Worm (Caenorhabditis elegans) whole organism, early embryonic: Measurements from ENCODE around the gene sgk-1.

ENCODE experiments used
- B0310.2 ChIP-seq: sonication (generic microtip); optimal IDR thresholded peaks from 2 replicates; lab custom pipeline; 2016; ENCODE audit warnings: mild to moderate bottlenecking, missing genetic modification characterization, missing compliant biosample characterization
- F13C5.2 ChIP-seq: sonication (generic microtip); optimal IDR thresholded peaks from 2 replicates; lab custom pipeline; 2017; ENCODE audit warnings: mild to moderate bottlenecking, missing genetic modification characterization, inconsistent platforms, missing compliant biosample characterization
- aly-1 ChIP-seq: sonication (generic microtip); optimal IDR thresholded peaks from 2 replicates; lab custom pipeline; 2016; ENCODE audit warnings: missing genetic modification characterization, missing compliant biosample characterization
- ama-1 ChIP-seq: fragments of 150-350 bp; optimal IDR thresholded peaks from 2 replicates; lab custom pipeline; 2014
- ceh-13 ChIP-seq: fragments of 200-800 bp; sonication (Bioruptor generic); optimal IDR thresholded peaks from 2 replicates; lab custom pipeline; 2018; ENCODE audit warnings: mild to moderate bottlenecking, missing genetic modification characterization, missing compliant biosample characterization
- ceh-36 ChIP-seq: sonication (generic microtip); optimal IDR thresholded peaks from 2 replicates; lab custom pipeline; 2016; ENCODE audit warnings: missing genetic modification characterization, inconsistent platforms, missing compliant biosample characterization
- ets-7 ChIP-seq: sonication (generic microtip); optimal IDR thresholded peaks from 2 replicates; lab custom pipeline; 2016; ENCODE audit warnings: missing genotype, missing genetic modification characterization, missing compliant biosample characterization
- flt-1 ChIP-seq: fragments of 200-800 bp; sonication (Bioruptor generic); IDR thresholded peaks from 2 replicates; pipeline ENCODE4 v1.3.6; 2022; ENCODE audit warnings: missing genetic modification characterization, missing compliant biosample characterization
- hmbx-1 ChIP-seq: sonication (generic microtip); optimal IDR thresholded peaks from 2 replicates; lab custom pipeline; 2016; ENCODE audit warnings: mild to moderate bottlenecking, missing genetic modification characterization, missing compliant biosample characterization
- hmg-4 ChIP-seq: fragments of 200-800 bp; sonication (Bioruptor generic); optimal IDR thresholded peaks from 2 replicates; lab custom pipeline; 2018; ENCODE audit warnings: mild to moderate bottlenecking, missing genetic modification characterization, missing compliant biosample characterization
- hnd-1 ChIP-seq: sonication (generic microtip); optimal IDR thresholded peaks from 2 replicates; lab custom pipeline; 2016; ENCODE audit warnings: missing genetic modification characterization, missing compliant biosample characterization
- pes-1 ChIP-seq: fragments of 200-800 bp; sonication (Bioruptor generic); IDR thresholded peaks from 2 replicates; pipeline ENCODE4 v1.3.6; 2022; ENCODE audit warnings: missing genetic modification reagents, missing genetic modification characterization, missing compliant biosample characterization
- scrt-1 ChIP-seq: fragments of 200-800 bp; sonication (Bioruptor generic); IDR thresholded peaks from 2 replicates; pipeline ENCODE4 v1.3.6; 2022; ENCODE audit warnings: missing genetic modification characterization, missing compliant biosample characterization
- sea-1 ChIP-seq: fragments of 200-800 bp; sonication (Bioruptor generic); conservative IDR thresholded peaks from 2 replicates; pipeline ENCODE4 v1.3.6; 2022; ENCODE audit warnings: missing genetic modification characterization, missing compliant biosample characterization
- tbx-11 ChIP-seq: fragments of 200-800 bp; sonication (Bioruptor generic); IDR thresholded peaks from 2 replicates; pipeline ENCODE4 v1.3.6; 2022; ENCODE audit warnings: missing genetic modification characterization, missing compliant biosample characterization
- tbx-37 ChIP-seq: fragments of 200-800 bp; sonication (Bioruptor generic); conservative IDR thresholded peaks from 2 replicates; pipeline ENCODE4 v1.3.6; 2022; ENCODE audit warnings: missing genetic modification reagents, missing genetic modification characterization, missing compliant biosample characterization
- tra-4 ChIP-seq: sonication (generic microtip); optimal IDR thresholded peaks from 2 replicates; lab custom pipeline; 2017; ENCODE audit warnings: missing genetic modification characterization, missing compliant biosample characterization

sgk-1 gene

ce11 chrX:16265636-16266384, 3.9 kb upstream of the sgk-1 start, which contains the start of gene mua-6:
TSS of gene mua-6 (minus strand) at chrX:16265686.
- TF ChIP-seq F13C5.2 (tag; lab: Kevin White, UChicago) (no peak), tbx-11 (GFP tag; lab: Robert Waterston, UW) (no peak), aly-1 (tag; lab: Kevin White, UChicago) (no peak), ceh-13 (GFP tag; lab: Kevin White, UChicago) (no peak), tbx-37 (GFP tag; lab: Robert Waterston, UW) (no peak), flt-1 (GFP tag; lab: Robert Waterston, UW) (no peak), B0310.2 (tag; lab: Kevin White, UChicago) (no peak), hnd-1 (tag; lab: Kevin White, UChicago) (no peak), tra-4 (tag; lab: Kevin White, UChicago) (no peak), hmbx-1 (no peak), ceh-36 (no peak), pes-1 (GFP tag; lab: Robert Waterston, UW) (no peak), scrt-1 (GFP tag; lab: Robert Waterston, UW) (no peak), ets-7 (tag; lab: Kevin White, UChicago) (no peak), ama-1 (lab: Kevin White, UChicago) (no peak)

ce11 chrX:16263287-16263686, 1.4 kb upstream of the sgk-1 start:
- TF ChIP-seq tbx-37 (GFP tag; lab: Robert Waterston, UW), result no peak
- TF ChIP-seq tra-4 (tag; lab: Kevin White, UChicago), result no peak
- no peak for TF ChIP-seq ets-7 (tag; lab: Kevin White, UChicago)
- no peak for TF ChIP-seq ama-1 (lab: Kevin White, UChicago)
- no peak for TF ChIP-seq tbx-11 (GFP tag; lab: Robert Waterston, UW)
- no peak for TF ChIP-seq flt-1 (GFP tag; lab: Robert Waterston, UW)
- no peak for TF ChIP-seq pes-1 (GFP tag; lab: Robert Waterston, UW)
- TF ChIP-seq aly-1 (tag; lab: Kevin White, UChicago), result no peak
- TF ChIP-seq scrt-1 (GFP tag; lab: Robert Waterston, UW), result no peak
- no peak for TF ChIP-seq hmbx-1
- no peak for TF ChIP-seq ceh-13 (GFP tag; lab: Kevin White, UChicago)
- TF ChIP-seq sea-1 (GFP tag; lab: Robert Waterston, UW), result no peak
- no peak for TF ChIP-seq hnd-1 (tag; lab: Kevin White, UChicago)
- TF ChIP-seq F13C5.2 (tag; lab: Kevin White, UChicago), result no peak
- no peak for TF ChIP-seq hmg-4 (GFP tag; lab: Kevin White, UChicago)
- TF ChIP-seq ceh-36, result no peak
- no peak for TF ChIP-seq B0310.2 (tag; lab: Kevin White, UChicago)

ce11 chrX:16260077-16260476, 1.8 kb downstream of the sgk-1 start:
- TF ChIP-seq tbx-11 (GFP tag; lab: Robert Waterston, UW) (no peak), hnd-1 (tag; lab: Kevin White, UChicago) (no peak), hmbx-1 (no peak), flt-1 (GFP tag; lab: Robert Waterston, UW) (no peak), hmg-4 (GFP tag; lab: Kevin White, UChicago) (no peak), ama-1 (lab: Kevin White, UChicago) (no peak), ets-7 (tag; lab: Kevin White, UChicago) (no peak), F13C5.2 (tag; lab: Kevin White, UChicago) (no peak), aly-1 (tag; lab: Kevin White, UChicago) (no peak), tra-4 (tag; lab: Kevin White, UChicago) (no peak)

- TF ChIP-seq aly-1 (tag; lab: Kevin White, UChicago) (no peak), ceh-36 (no peak), ets-7 (tag; lab: Kevin White, UChicago) (no peak), ama-1 (lab: Kevin White, UChicago) (no peak), scrt-1 (GFP tag; lab: Robert Waterston, UW) (no peak), hnd-1 (tag; lab: Kevin White, UChicago) (no peak), hmg-4 (GFP tag; lab: Kevin White, UChicago) (no peak), tbx-11 (GFP tag; lab: Robert Waterston, UW) (no peak), flt-1 (GFP tag; lab: Robert Waterston, UW) (no peak), tra-4 (tag; lab: Kevin White, UChicago) (no peak), B0310.2 (tag; lab: Kevin White, UChicago) (no peak)
Observed at ce11 chrX:16258503-16258902, 3.4 kb downstream of the sgk-1 start.

ce11 chrX:16250679-16251078, 11.2 kb downstream of the sgk-1 start, which contains the start of gene W10G6.6:
TSS of gene W10G6.6 (minus strand) at chrX:16250779.
- TF ChIP-seq pes-1 (GFP tag; lab: Robert Waterston, UW), result no peak
- no peak for TF ChIP-seq ceh-36
- no peak for TF ChIP-seq sea-1 (GFP tag; lab: Robert Waterston, UW)
- TF ChIP-seq ama-1 (lab: Kevin White, UChicago), result no peak
- TF ChIP-seq ceh-13 (GFP tag; lab: Kevin White, UChicago), result no peak
- no peak for TF ChIP-seq tra-4 (tag; lab: Kevin White, UChicago)
- no peak for TF ChIP-seq tbx-11 (GFP tag; lab: Robert Waterston, UW)
- TF ChIP-seq hmbx-1, result no peak
- TF ChIP-seq aly-1 (tag; lab: Kevin White, UChicago), result no peak

ce11 chrX:16244764-16245244, 17.1 kb downstream of the sgk-1 start, which contains the start of gene W10G6.1:
TSS of gene W10G6.1 (plus strand) at chrX:16245194.
- TF ChIP-seq tra-4 (tag; lab: Kevin White, UChicago), result no peak
- no peak for TF ChIP-seq ceh-36
- TF ChIP-seq hmbx-1, result no peak
- TF ChIP-seq aly-1 (tag; lab: Kevin White, UChicago), result no peak
- TF ChIP-seq hnd-1 (tag; lab: Kevin White, UChicago), result no peak
- TF ChIP-seq tbx-11 (GFP tag; lab: Robert Waterston, UW), result no peak
- TF ChIP-seq ama-1 (lab: Kevin White, UChicago), result no peak
- no peak for TF ChIP-seq hmg-4 (GFP tag; lab: Kevin White, UChicago)
- no peak for TF ChIP-seq pes-1 (GFP tag; lab: Robert Waterston, UW)
- no peak for TF ChIP-seq F13C5.2 (tag; lab: Kevin White, UChicago)
- TF ChIP-seq scrt-1 (GFP tag; lab: Robert Waterston, UW), result no peak
